Worm (Caenorhabditis elegans) whole organism, L3 larva: ENCODE measurements around the gene K09H11.15.

Experiments used
- R02D3.7 ChIP-seq: fragments of 150-350 bp; optimal IDR thresholded peaks from 2 replicates; lab custom pipeline; 2014; ENCODE audit warnings: missing biosample characterization, missing genetic modification characterization
- aly-2 ChIP-seq: fragments of 150-350 bp; optimal IDR thresholded peaks from 2 replicates; lab custom pipeline; 2014; ENCODE audit warnings: missing biosample characterization, missing genetic modification characterization
- ama-1 ChIP-seq: fragments of 150-350 bp; optimal IDR thresholded peaks from 2 replicates; lab custom pipeline; 2018
- ceh-28 ChIP-seq: fragments of 150-350 bp; optimal IDR thresholded peaks from 2 replicates; lab custom pipeline; 2014; ENCODE audit warnings: missing biosample characterization, missing genetic modification reagents, missing genetic modification characterization
- ceh-9 ChIP-seq: sonication (generic microtip); optimal IDR thresholded peaks from 2 replicates; lab custom pipeline; 2018; ENCODE audit warnings: missing biosample characterization, missing genetic modification characterization
- elt-2 ChIP-seq: sonication (generic microtip); optimal IDR thresholded peaks from 2 replicates; lab custom pipeline; 2016; ENCODE audit warnings: missing genetic modification reagents, mild to moderate bottlenecking, missing genetic modification characterization, missing compliant biosample characterization
- elt-3 ChIP-seq, 3 experiments: fragments of 150-350 bp in 1 of 3; sonication (generic microtip) in 2 of 3; optimal IDR thresholded peaks; 2 replicates in 2 of 3; 4 replicates in 1 of 3; lab custom pipeline; 2014 to 2017; ENCODE audit warnings: missing biosample characterization in 3 of 3, missing genetic modification characterization in 3 of 3
- fkh-10 ChIP-seq: sonication (generic microtip); optimal IDR thresholded peaks from 2 replicates; lab custom pipeline; 2017; ENCODE audit warnings: missing biosample characterization, missing genetic modification reagents, missing genetic modification characterization
- hmg-11 ChIP-seq: sonication (generic microtip); optimal IDR thresholded peaks from 2 replicates; lab custom pipeline; 2016; ENCODE audit warnings: missing genetic modification characterization, missing compliant biosample characterization
- jun-1 ChIP-seq: fragments of 150-350 bp; optimal IDR thresholded peaks from 2 replicates; lab custom pipeline; 2014; ENCODE audit warnings: missing biosample characterization, missing genetic modification reagents, missing genetic modification characterization
- lin-15B ChIP-seq: fragments of 150-350 bp; optimal IDR thresholded peaks from 2 replicates; lab custom pipeline; 2014; ENCODE audit warnings: missing biosample characterization, missing genetic modification characterization
- lsy-12 ChIP-seq: sonication (generic microtip); optimal IDR thresholded peaks from 2 replicates; lab custom pipeline; 2016; ENCODE audit warnings: mild to moderate bottlenecking, missing genetic modification characterization, missing compliant biosample characterization
- nfya-1 ChIP-seq: sonication (generic microtip); optimal IDR thresholded peaks from 2 replicates; lab custom pipeline; 2017; ENCODE audit warnings: missing genetic modification characterization, mild to moderate bottlenecking, missing compliant biosample characterization, antibody characterized with exemption, moderate library complexity; ENCODE audit not compliant: insufficient read depth
- nhr-11 ChIP-seq: fragments of 150-350 bp; optimal IDR thresholded peaks from 2 replicates; lab custom pipeline; 2014; ENCODE audit warnings: missing biosample characterization, missing genetic modification characterization
- nhr-23 ChIP-seq: fragments of 150-350 bp; optimal IDR thresholded peaks from 2 replicates; lab custom pipeline; 2014; ENCODE audit warnings: missing biosample characterization, missing genetic modification reagents, missing genetic modification characterization
- nhr-25 ChIP-seq: sonication (generic microtip); optimal IDR thresholded peaks from 2 replicates; lab custom pipeline; 2017; ENCODE audit warnings: missing biosample characterization, missing genetic modification characterization
- nhr-43 ChIP-seq: sonication (generic microtip); optimal IDR thresholded peaks from 2 replicates; lab custom pipeline; 2016; ENCODE audit warnings: mild to moderate bottlenecking, missing genetic modification characterization, missing compliant biosample characterization; ENCODE audit not compliant: poor library complexity, severe bottlenecking
- pha-4 ChIP-seq: fragments of 150-350 bp; optimal IDR thresholded peaks from 2 replicates; lab custom pipeline; 2014; ENCODE audit warnings: missing biosample characterization, missing genetic modification reagents, missing genetic modification characterization
- pqm-1 ChIP-seq: fragments of 150-350 bp; optimal IDR thresholded peaks from 2 replicates; lab custom pipeline; 2017; ENCODE audit warnings: missing biosample characterization, missing genetic modification characterization, inconsistent platforms
- sea-2 ChIP-seq: fragments of 150-350 bp; sonication (generic microtip); optimal IDR thresholded peaks from 4 replicates; lab custom pipeline; 2014; ENCODE audit warnings: missing biosample characterization, missing genetic modification reagents, missing genetic modification characterization
- skn-1 ChIP-seq: fragments of 150-350 bp; optimal IDR thresholded peaks from 2 replicates; lab custom pipeline; 2014; ENCODE audit warnings: missing biosample characterization, missing genetic modification characterization
- snpc-4 ChIP-seq: fragments of 150-350 bp; optimal IDR thresholded peaks from 2 replicates; lab custom pipeline; 2014; ENCODE audit warnings: missing biosample characterization, missing genetic modification characterization
- unc-39 ChIP-seq: sonication (generic microtip); optimal IDR thresholded peaks from 4 replicates; lab custom pipeline; 2017; ENCODE audit warnings: missing biosample characterization, missing genetic modification characterization
- zag-1 ChIP-seq: fragments of 150-350 bp; optimal IDR thresholded peaks from 2 replicates; lab custom pipeline; 2014; ENCODE audit warnings: missing biosample characterization, missing genetic modification characterization
- ztf-11 ChIP-seq: fragments of 150-350 bp; optimal IDR thresholded peaks from 2 replicates; lab custom pipeline; 2014; ENCODE audit warnings: missing biosample characterization, missing genetic modification characterization
- ztf-4 ChIP-seq: fragments of 150-350 bp; optimal IDR thresholded peaks from 2 replicates; lab custom pipeline; 2014; ENCODE audit warnings: missing biosample characterization, missing genetic modification characterization

Gene K09H11.15

DNA sequence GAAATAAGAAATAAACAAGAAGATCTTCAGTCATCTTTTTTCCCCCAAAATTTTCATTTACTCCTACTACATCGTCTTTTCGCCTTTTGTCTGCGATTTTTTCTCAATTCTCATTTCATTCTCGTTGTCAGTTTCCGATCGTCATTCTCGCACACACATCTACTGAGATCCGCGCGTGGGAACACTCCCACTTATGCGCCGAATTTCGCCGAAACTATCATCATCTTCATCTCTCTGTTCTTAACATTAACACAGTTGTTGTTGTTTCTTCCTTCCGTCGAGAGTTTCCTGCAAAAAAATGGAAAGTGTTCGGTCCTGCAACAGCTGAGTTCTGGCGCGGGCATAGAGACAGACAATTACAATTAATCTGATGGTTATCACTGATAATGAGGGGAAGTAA lies 33.1 kb downstream of the K09H11.15 start:
- peak; percentile 24 for TF ChIP-seq nhr-23 (tag; lab: Kevin White, UChicago)
- TF ChIP-seq jun-1 (tag; lab: Kevin White, UChicago), result no peak
- TF ChIP-seq ceh-28 (tag; lab: Kevin White, UChicago), result peak; percentile 7
- no peak for TF ChIP-seq R02D3.7 (tag; lab: Kevin White, UChicago)
- TF ChIP-seq ztf-4 (tag; lab: Kevin White, UChicago), result no peak
- TF ChIP-seq elt-3 (tag; optimal IDR thresholded peaks at IDR 0.05; lab: Kevin White, UChicago), result peak in 1 of 3 experiments; percentile 39
- TF ChIP-seq, all 47 proteins: peak for 3

DNA sequence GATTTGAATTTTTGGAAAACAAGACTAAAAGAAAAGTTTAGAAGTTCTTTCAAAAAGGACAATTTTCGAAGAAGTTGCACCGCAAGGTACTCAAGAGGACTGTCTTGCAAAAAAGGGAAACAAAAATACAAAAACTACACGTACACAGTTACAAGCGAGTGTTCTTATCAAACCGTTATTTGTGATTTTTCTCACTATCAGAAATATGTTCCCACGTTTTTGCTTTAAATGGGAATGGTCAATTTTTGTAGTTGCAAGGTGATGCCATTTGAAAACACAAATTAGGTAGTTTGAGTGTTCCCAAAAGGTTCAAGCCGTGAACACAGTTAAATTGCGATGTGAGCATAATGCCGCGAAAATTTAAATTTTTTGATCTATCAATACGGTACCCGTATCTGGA lies 34.5 kb downstream of the K09H11.15 start:
- peak; percentile 30 for TF ChIP-seq pqm-1 (tag; lab: Kevin White, UChicago)
- TF ChIP-seq nhr-11 (tag; lab: Kevin White, UChicago), result no peak
- peak; percentile 45 for TF ChIP-seq elt-2 (tag; lab: Kevin White, UChicago)
- no peak for TF ChIP-seq lsy-12
- TF ChIP-seq unc-39, result no peak

DNA sequence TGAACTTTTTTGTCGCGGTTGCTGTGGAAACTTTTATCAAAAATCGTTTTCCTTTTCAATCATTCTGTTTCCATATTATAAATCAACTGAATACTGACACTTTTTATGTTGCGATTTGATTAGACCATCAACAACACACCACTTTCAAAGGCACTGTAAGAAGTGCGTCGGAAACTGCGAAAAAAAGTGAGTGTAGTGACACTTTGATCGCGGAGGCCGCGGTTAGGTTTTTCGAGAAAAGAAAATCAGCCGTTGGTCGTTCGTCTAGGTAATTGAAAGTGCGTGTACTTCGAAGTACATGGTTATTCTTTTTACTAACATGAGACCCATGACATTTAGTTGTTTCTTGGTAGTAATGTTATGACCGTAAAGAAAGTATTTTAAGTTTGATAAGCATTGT lies 35.0 kb downstream of the K09H11.15 start:
- TF ChIP-seq nfya-1 (tag; lab: Kevin White, UChicago) (no peak), nhr-43 (tag; lab: Kevin White, UChicago) (no peak), jun-1 (tag; lab: Kevin White, UChicago) (no peak), sea-2 (no peak), skn-1 (tag; lab: Kevin White, UChicago) (no peak), hmg-11 (tag; lab: Kevin White, UChicago) (no peak), unc-39 (no peak), pqm-1 (tag; lab: Kevin White, UChicago) (no peak), ztf-11 (tag; lab: Kevin White, UChicago) (no peak), fkh-10 (GFP tag; lab: Kevin White, UChicago) (no peak)

DNA sequence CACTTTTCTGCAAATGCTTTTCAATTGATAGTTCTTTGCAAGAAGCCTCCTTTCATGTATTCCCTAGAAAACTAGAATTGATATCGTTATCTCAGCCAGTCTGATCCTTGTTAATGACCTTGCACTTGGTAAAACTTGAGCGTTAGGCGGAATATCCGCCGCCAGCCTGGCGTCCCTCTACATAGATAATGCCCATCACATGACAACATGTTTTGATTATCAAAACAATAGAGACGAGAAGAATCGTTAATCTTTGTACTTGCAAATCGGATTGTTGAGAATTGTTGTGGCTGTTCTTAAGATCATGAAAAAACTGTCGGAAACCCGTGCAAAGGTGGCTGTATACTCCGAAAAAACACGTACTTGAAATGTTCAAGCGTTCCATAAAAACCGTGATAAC lies 37.1 kb downstream of the K09H11.15 start:
- peak; percentile 83 for TF ChIP-seq nhr-43 (tag; lab: Kevin White, UChicago)
- peak; percentile 68 for TF ChIP-seq nhr-25
- TF ChIP-seq ceh-9 (tag; lab: Kevin White, UChicago), result no peak

DNA sequence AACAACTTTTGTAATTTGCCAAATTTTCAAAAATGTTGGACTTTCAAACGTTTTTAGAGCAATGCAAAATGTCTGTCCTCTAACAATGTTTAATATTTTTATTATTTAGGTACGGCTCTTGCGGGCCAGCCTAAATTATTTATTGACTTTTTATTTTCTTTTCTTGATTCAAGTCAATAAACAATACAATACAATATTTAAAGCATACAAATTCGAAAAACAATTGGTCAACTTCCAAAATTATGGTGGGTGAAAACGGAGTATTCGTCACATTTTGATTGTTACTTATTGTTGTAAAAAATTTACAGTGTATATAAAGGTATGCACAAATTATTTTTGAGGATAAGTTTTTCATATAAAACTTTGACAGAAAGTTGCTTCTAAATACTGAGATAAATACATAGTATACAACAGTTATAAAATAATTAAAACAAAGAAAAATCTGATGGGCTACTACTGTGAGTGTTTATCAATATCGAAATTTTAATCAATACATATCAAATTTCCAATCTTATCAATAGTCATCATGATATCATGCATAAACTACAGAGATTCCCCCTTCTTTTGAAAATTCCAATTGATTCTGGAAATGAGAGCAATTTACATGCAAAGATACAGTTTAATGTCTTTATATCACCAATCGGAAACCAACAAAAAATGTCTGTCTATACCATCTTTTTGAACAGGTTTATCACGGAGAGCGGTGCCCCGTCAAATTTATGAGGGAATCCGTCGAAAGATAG lies 38.8 kb downstream of the K09H11.15 start, which contains the start of gene F25B4.8:
Gene F25B4.8, minus strand, starts transcription at position 51 of the 743 bp plus-strand sequence.
- TF ChIP-seq elt-2 (tag; lab: Kevin White, UChicago) (peak; percentile 55), lsy-12 (no peak)

DNA sequence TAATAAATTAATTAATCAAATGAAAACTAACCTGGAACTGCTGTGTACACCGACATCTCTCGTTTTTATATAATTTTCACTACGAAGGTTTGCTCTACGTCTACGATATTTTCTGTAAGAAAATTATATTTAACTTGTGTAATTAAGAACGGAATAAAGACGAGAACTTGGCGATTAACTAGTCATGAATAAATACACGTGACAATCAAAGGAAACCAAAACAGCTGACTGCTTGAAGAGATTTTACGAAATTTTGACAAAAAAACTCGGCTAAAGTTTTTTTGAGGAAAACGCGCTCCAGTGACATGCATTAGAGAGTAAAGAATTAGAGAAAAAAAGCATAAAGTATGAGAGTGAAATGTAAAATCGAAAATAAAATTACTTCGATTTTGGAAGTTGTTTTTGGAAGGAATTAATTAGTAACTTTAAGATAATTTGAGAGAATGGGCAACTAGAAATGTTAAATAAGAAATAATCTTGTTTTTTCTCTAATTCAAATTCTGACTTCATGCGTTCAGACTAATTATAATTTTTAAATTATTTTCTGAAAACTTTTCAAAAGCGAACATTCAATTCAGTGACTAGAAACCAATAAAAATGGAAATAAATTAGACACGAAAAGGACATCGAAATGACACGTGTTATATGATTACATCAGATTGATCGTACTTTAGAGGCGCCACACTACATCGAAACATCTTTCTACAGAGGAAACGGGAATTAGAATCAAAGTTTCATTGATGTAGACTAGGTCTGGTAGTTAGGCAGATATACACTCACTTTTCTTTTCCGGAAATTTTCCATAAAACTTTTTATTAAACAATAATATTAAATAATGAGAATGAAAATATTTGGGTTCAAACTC lies 43.3 kb downstream of the K09H11.15 start, which contains the start of gene F25B4.7:
Gene F25B4.7, minus strand, starts transcription at position 112 of the 865 bp plus-strand sequence.
- TF ChIP-seq ama-1 (lab: Kevin White, UChicago) (no peak), nhr-43 (tag; lab: Kevin White, UChicago) (peak; percentile 49), snpc-4 (tag; lab: Kevin White, UChicago) (no peak), lin-15B (peak; percentile 56), nhr-25 (peak; percentile 7), pha-4 (peak; percentile 42), elt-3 (tag; optimal IDR thresholded peaks at IDR 0.05; lab: Kevin White, UChicago) (no peak), zag-1 (tag; lab: Kevin White, UChicago) (no peak), nhr-23 (tag; lab: Kevin White, UChicago) (peak; percentile 61), elt-2 (tag; lab: Kevin White, UChicago) (peak; percentile 17), aly-2 (tag; lab: Kevin White, UChicago) (no peak), fkh-10 (GFP tag; lab: Kevin White, UChicago) (no peak)
